Fruit fly (Drosophila melanogaster) whole organism, wandering third instar larva: ENCODE measurements around the gene tinc.

Experiments used
- Abd-B ChIP-seq: fragments of >200 bp; optimal IDR thresholded peaks from 2 replicates; lab custom pipeline; 2017; ENCODE audit warnings: missing biosample characterization, missing genetic modification characterization
- CG32264 ChIP-seq: fragments of 200-800 bp; sonication (Bioruptor generic); optimal IDR thresholded peaks from 2 replicates; lab custom pipeline; 2016; ENCODE audit warnings: missing biosample characterization, missing genetic modification characterization
- CG9705 ChIP-seq: fragments of 200-800 bp; sonication (Bioruptor generic); optimal IDR thresholded peaks from 2 replicates; lab custom pipeline; 2018; ENCODE audit warnings: missing biosample characterization, mild to moderate bottlenecking, missing genetic modification characterization
- CrebA ChIP-seq: fragments of 200-800 bp; sonication (Bioruptor generic); optimal IDR thresholded peaks from 2 replicates; lab custom pipeline; 2016; ENCODE audit warnings: missing biosample characterization, mild to moderate bottlenecking, missing genetic modification characterization, borderline replicate concordance
- Dfd ChIP-seq: fragments of >200 bp; optimal IDR thresholded peaks from 2 replicates; lab custom pipeline; 2017; ENCODE audit warnings: missing biosample characterization, missing genetic modification characterization
- Dif ChIP-seq: fragments of 200-275, 200-300 bp; sonication (Bioruptor generic); optimal IDR thresholded peaks from 2 replicates; lab custom pipeline; 2018; ENCODE audit warnings: missing biosample characterization, missing genetic modification characterization; ENCODE audit not compliant: partially characterized antibody
- GATAd ChIP-seq: sonication (Bioruptor generic); optimal IDR thresholded peaks from 2 replicates; lab custom pipeline; 2016; ENCODE audit warnings: missing biosample characterization, missing genetic modification characterization
- HLH106 ChIP-seq: fragments of 200-800 bp; optimal IDR thresholded peaks from 3 replicates; lab custom pipeline; 2019; ENCODE audit warnings: missing biosample characterization, mild to moderate bottlenecking, missing genetic modification characterization, moderate library complexity
- Hnf4 ChIP-seq: fragments of 200-800 bp; sonication (Bioruptor generic); optimal IDR thresholded peaks from 2 replicates; lab custom pipeline; 2016; ENCODE audit warnings: missing biosample characterization, mild to moderate bottlenecking, missing genetic modification characterization
- Hr78 ChIP-seq: fragments of >200 bp; optimal IDR thresholded peaks from 2 replicates; lab custom pipeline; 2017; ENCODE audit warnings: missing biosample characterization, missing genetic modification characterization
- Hr83 ChIP-seq: fragments of 200-300 bp; sonication (Bioruptor generic); optimal IDR thresholded peaks from 2 replicates; lab custom pipeline; 2016; ENCODE audit warnings: missing biosample characterization, mild to moderate bottlenecking, missing genetic modification characterization, moderate library complexity; ENCODE audit not compliant: poor library complexity, severe bottlenecking
- Jra ChIP-seq: sonication (Bioruptor generic); optimal IDR thresholded peaks from 2 replicates; lab custom pipeline; 2016; ENCODE audit warnings: missing biosample characterization, missing genetic modification characterization
- Mio ChIP-seq: sonication (Bioruptor generic); optimal IDR thresholded peaks from 2 replicates; lab custom pipeline; 2016; ENCODE audit warnings: missing biosample characterization, missing genetic modification characterization
- Myc ChIP-seq: fragments of >200 bp; optimal IDR thresholded peaks from 2 replicates; lab custom pipeline; 2017
- N ChIP-seq: fragments of >200 bp; optimal IDR thresholded peaks from 2 replicates; lab custom pipeline; 2018; ENCODE audit warnings: missing biosample characterization, missing external identifiers, missing genetic modification characterization
- OdsH ChIP-seq: fragments of 200-800 bp; sonication (Bioruptor generic); optimal IDR thresholded peaks from 2 replicates; lab custom pipeline; 2016; ENCODE audit warnings: missing biosample characterization, mild to moderate bottlenecking, missing genetic modification characterization
- Rel ChIP-seq, 2 experiments: fragments of 200-800 bp; sonication (Bioruptor generic) in 1 of 2; optimal IDR thresholded peaks; 2 replicates in 1 of 2; 3 replicates in 1 of 2; lab custom pipeline; 2016 to 2019; ENCODE audit warnings: mild to moderate bottlenecking in 2 of 2, missing biosample characterization in 2 of 2, missing genetic modification characterization in 2 of 2, moderate library complexity in 1 of 2
- Sp1 ChIP-seq: fragments of 200-800 bp; sonication (Bioruptor generic); optimal IDR thresholded peaks from 3 replicates; lab custom pipeline; 2019; ENCODE audit warnings: missing biosample characterization, mild to moderate bottlenecking, missing genetic modification characterization, moderate library complexity
- Vsx2 ChIP-seq: fragments of 200-300, 225-300 bp; sonication (Bioruptor generic); optimal IDR thresholded peaks from 2 replicates; lab custom pipeline; 2018; ENCODE audit warnings: missing biosample characterization, missing genetic modification characterization; ENCODE audit not compliant: partially characterized antibody
- br ChIP-seq: fragments of 200-800 bp; sonication (Bioruptor generic); optimal IDR thresholded peaks from 2 replicates; lab custom pipeline; 2016; ENCODE audit warnings: missing biosample characterization, missing genetic modification characterization
- brk ChIP-seq: fragments of 200-800 bp; sonication (Bioruptor generic); optimal IDR thresholded peaks from 2 replicates; lab custom pipeline; 2016; ENCODE audit warnings: missing biosample characterization, mild to moderate bottlenecking, missing genetic modification characterization
- dl ChIP-seq, 2 experiments: fragments of 175-275, 200-275 bp in 1 of 2; fragments of 200-275 bp in 1 of 2; sonication (Bioruptor generic); optimal IDR thresholded peaks; lab custom pipeline; 2018; ENCODE audit warnings: mild to moderate bottlenecking in 2 of 2, missing biosample characterization in 2 of 2, missing genetic modification characterization in 2 of 2, moderate library complexity in 2 of 2; ENCODE audit not compliant: partially characterized antibody in 2 of 2, insufficient read depth in 1 of 2
- dmrt93B ChIP-seq: fragments of 200-800 bp; sonication (Bioruptor generic); optimal IDR thresholded peaks from 2 replicates; lab custom pipeline; 2018; ENCODE audit warnings: missing biosample characterization, mild to moderate bottlenecking, missing genetic modification characterization
- dsf ChIP-seq: sonication (Bioruptor generic); optimal IDR thresholded peaks from 2 replicates; lab custom pipeline; 2016; ENCODE audit warnings: missing biosample characterization, missing genetic modification characterization, borderline replicate concordance
- ey ChIP-seq: fragments of 200-800 bp; sonication (Bioruptor generic); optimal IDR thresholded peaks from 2 replicates; lab custom pipeline; 2016; ENCODE audit warnings: missing biosample characterization, missing genetic modification characterization
- foxo ChIP-seq, 2 experiments: fragments of 200-800 bp; sonication (Bioruptor generic); optimal IDR thresholded peaks; 2 replicates in 1 of 2; 3 replicates in 1 of 2; lab custom pipeline; 2016 to 2017; ENCODE audit warnings: missing biosample characterization in 2 of 2, missing genetic modification characterization in 2 of 2
- fru ChIP-seq: fragments of 200-800 bp; sonication (Bioruptor generic); optimal IDR thresholded peaks from 3 replicates; lab custom pipeline; 2016; ENCODE audit warnings: missing biosample characterization, mild to moderate bottlenecking, missing genetic modification characterization
- h ChIP-seq: fragments of 200-800 bp; sonication (Bioruptor generic); optimal IDR thresholded peaks from 3 replicates; lab custom pipeline; 2016; ENCODE audit warnings: missing biosample characterization, mild to moderate bottlenecking, missing genetic modification characterization
- jim ChIP-seq: fragments of 175-275, 200-325 bp; sonication (Bioruptor generic); optimal IDR thresholded peaks from 2 replicates; lab custom pipeline; 2016; ENCODE audit warnings: missing biosample characterization, mild to moderate bottlenecking, missing genetic modification characterization
- lola ChIP-seq: fragments of >200 bp; optimal IDR thresholded peaks from 2 replicates; lab custom pipeline; 2017; ENCODE audit warnings: missing biosample characterization, missing genetic modification characterization
- pan ChIP-seq: fragments of >200 bp; optimal IDR thresholded peaks from 2 replicates; lab custom pipeline; 2017
- psq ChIP-seq: fragments of 200-800 bp; sonication (Bioruptor generic); optimal IDR thresholded peaks from 3 replicates; lab custom pipeline; 2017; ENCODE audit warnings: missing biosample characterization, mild to moderate bottlenecking, missing genetic modification characterization, moderate library complexity
- rgr ChIP-seq: fragments of 200-800 bp; sonication (Bioruptor generic); optimal IDR thresholded peaks from 3 replicates; lab custom pipeline; 2016; ENCODE audit warnings: missing biosample characterization, mild to moderate bottlenecking, missing genetic modification characterization
- sage ChIP-seq: fragments of 200-800 bp; sonication (Bioruptor generic); optimal IDR thresholded peaks from 2 replicates; lab custom pipeline; 2016; ENCODE audit warnings: missing biosample characterization, mild to moderate bottlenecking, missing genetic modification characterization
- sv ChIP-seq: fragments of 200-800 bp; sonication (Bioruptor generic); optimal IDR thresholded peaks from 3 replicates; lab custom pipeline; 2016; ENCODE audit warnings: missing biosample characterization, missing genetic modification characterization
- tai ChIP-seq: sonication (Bioruptor generic); optimal IDR thresholded peaks from 2 replicates; lab custom pipeline; 2016; ENCODE audit warnings: missing biosample characterization, missing genetic modification characterization
- usp ChIP-seq: fragments of >200 bp; optimal IDR thresholded peaks from 2 replicates; lab custom pipeline; 2017; ENCODE audit warnings: missing biosample characterization, missing genetic modification characterization
- woc ChIP-seq: sonication (Bioruptor generic); optimal IDR thresholded peaks from 2 replicates; lab custom pipeline; 2016; ENCODE audit warnings: missing biosample characterization, mild to moderate bottlenecking, missing genetic modification characterization

tinc gene

dm6 chr3R:17919108-17919882 is 108.0 kb downstream of the tinc start, which contains the start of gene cpo:
TSS of gene cpo (plus strand) at chr3R:17919832.
- TF ChIP-seq dl (GFP tag; optimal IDR thresholded peaks at IDR 0.05; lab: Kevin White, UChicago; ENCODE audit: insufficient read depth in 1 of 2, partially characterized antibody in 2 of 2) = no peak
- TF ChIP-seq psq (GFP tag; lab: Kevin White, UChicago) = no peak
- no peak for TF ChIP-seq tai (GFP tag; lab: Kevin White, UChicago)
- TF ChIP-seq jim = no peak
- TF ChIP-seq woc (GFP tag; lab: Kevin White, UChicago) = no peak
- TF ChIP-seq lola = no peak
- peak; percentile 70 for TF ChIP-seq dmrt93B (GFP tag; lab: Kevin White, UChicago)
- TF ChIP-seq Vsx2 (GFP tag; lab: Kevin White, UChicago) = no peak
- TF ChIP-seq Hr78 (GFP tag; lab: Kevin White, UChicago) = no peak
- TF ChIP-seq HLH106 (tag; lab: Kevin White, UChicago) = peak; percentile 40
- TF ChIP-seq br = peak; percentile 18
- TF ChIP-seq foxo (GFP tag; optimal IDR thresholded peaks at IDR 0.05; lab: Kevin White, UChicago) = no peak
- TF ChIP-seq h (GFP tag; lab: Kevin White, UChicago) = peak; percentile 11
- TF ChIP-seq OdsH (GFP tag; lab: Kevin White, UChicago) = no peak
- TF ChIP-seq fru (GFP tag; lab: Kevin White, UChicago) = peak; percentile 29
- no peak for TF ChIP-seq Abd-B (GFP tag; lab: Kevin White, UChicago)
- no peak for TF ChIP-seq Hnf4 (GFP tag; lab: Kevin White, UChicago)
- TF ChIP-seq N (GFP tag; lab: Kevin White, UChicago) = no peak
- TF ChIP-seq ey (GFP tag; lab: Kevin White, UChicago) = no peak
- no peak for TF ChIP-seq Rel (GFP tag; optimal IDR thresholded peaks at IDR 0.05; lab: Kevin White, UChicago)
- TF ChIP-seq Rel (tag; optimal IDR thresholded peaks at IDR 0.05; lab: Kevin White, UChicago) = no peak
- no peak for TF ChIP-seq Hr83
- peak; percentile 64 for TF ChIP-seq CG9705 (GFP tag; lab: Kevin White, UChicago)
- TF ChIP-seq Mio (GFP tag; lab: Kevin White, UChicago) = no peak
- no peak for TF ChIP-seq Dif
- TF ChIP-seq sv = peak; percentile 51
- no peak for TF ChIP-seq CG32264 (GFP tag; lab: Kevin White, UChicago)
- TF ChIP-seq pan = no peak
- TF ChIP-seq Dfd (GFP tag; lab: Kevin White, UChicago) = no peak
- TF ChIP-seq Jra = no peak
- TF ChIP-seq rgr = peak; percentile 55
- TF ChIP-seq brk (GFP tag; lab: Kevin White, UChicago) = no peak
- TF ChIP-seq dsf = no peak
- TF ChIP-seq usp (GFP tag; lab: Kevin White, UChicago) = no peak
- no peak for TF ChIP-seq sage (GFP tag; lab: Kevin White, UChicago)
- no peak for TF ChIP-seq CrebA (GFP tag; lab: Kevin White, UChicago)
- peak; percentile 3 for TF ChIP-seq Myc (lab: Kevin White, UChicago)
- TF ChIP-seq Sp1 (GFP tag; lab: Kevin White, UChicago) = peak; percentile 44
- no peak for TF ChIP-seq GATAd (GFP tag; lab: Kevin White, UChicago)

dm6 chr3R:17920265-17920664 is 108.9 kb downstream of the tinc start:
- TF ChIP-seq psq (GFP tag; lab: Kevin White, UChicago) (peak; percentile 1), OdsH (GFP tag; lab: Kevin White, UChicago) (no peak)
